Fruit fly (Drosophila melanogaster) whole organism, embryonic: Measurements from ENCODE around the gene dmrt11E.
A peak's percentile ranks its signal among the peaks of the same experiment; 100 is the strongest.

Experiments
- Abd-B ChIP-seq: fragments of 200-800 bp; sonication (Bioruptor generic); optimal IDR thresholded peaks from 2 replicates; lab custom pipeline; 2018; ENCODE audit warnings: missing biosample characterization, mild to moderate bottlenecking, missing genetic modification characterization, moderate library complexity
- CG10147 ChIP-seq: fragments of 200-800 bp; sonication (Bioruptor generic); optimal IDR thresholded peaks from 2 replicates; lab custom pipeline; 2019; ENCODE audit warnings: missing biosample characterization, mild to moderate bottlenecking, missing genetic modification characterization, moderate library complexity
- CG10209 ChIP-seq: fragments of 200-800 bp; sonication (Bioruptor generic); optimal IDR thresholded peaks from 3 replicates; lab custom pipeline; 2017; ENCODE audit warnings: missing biosample characterization, mild to moderate bottlenecking, missing genetic modification characterization, missing genetic modification reagents
- CG10267 ChIP-seq: fragments of 200-800 bp; sonication (Bioruptor generic); optimal IDR thresholded peaks from 2 replicates; lab custom pipeline; 2018; ENCODE audit warnings: missing biosample characterization, mild to moderate bottlenecking, missing genetic modification characterization, moderate library complexity
- CG10959 ChIP-seq: fragments of 200-800 bp; sonication (Bioruptor generic); IDR thresholded peaks from 2 replicates; pipeline ENCODE4 v1.3.6; 2022; ENCODE audit warnings: missing biosample characterization, missing genetic modification characterization
- CG12219 ChIP-seq: fragments of 200-800 bp; sonication (Bioruptor generic); optimal IDR thresholded peaks from 3 replicates; lab custom pipeline; 2018; ENCODE audit warnings: missing biosample characterization, mild to moderate bottlenecking, missing genetic modification characterization
- CG12659 ChIP-seq: fragments of 200-800 bp; sonication (Bioruptor generic); optimal IDR thresholded peaks from 3 replicates; lab custom pipeline; 2017; ENCODE audit warnings: mild to moderate bottlenecking, missing biosample characterization, missing genetic modification reagents, missing genetic modification characterization
- CG12744 ChIP-seq: fragments of 200-800 bp; sonication (Bioruptor generic); optimal IDR thresholded peaks from 2 replicates; lab custom pipeline; 2016; ENCODE audit warnings: missing biosample characterization, missing genetic modification characterization
- CG13123 ChIP-seq: fragments of 200-800 bp; sonication (Bioruptor generic); optimal IDR thresholded peaks from 2 replicates; lab custom pipeline; 2016; ENCODE audit warnings: missing biosample characterization, missing genetic modification characterization
- CG15601 ChIP-seq: fragments of 200-800 bp; sonication (Bioruptor generic); optimal IDR thresholded peaks from 3 replicates; lab custom pipeline; 2019; ENCODE audit warnings: missing biosample characterization, mild to moderate bottlenecking, missing genetic modification characterization, moderate library complexity
- CG16815 ChIP-seq: fragments of 200-800 bp; sonication (Bioruptor generic); optimal IDR thresholded peaks from 3 replicates; lab custom pipeline; 2017; ENCODE audit warnings: missing biosample characterization, mild to moderate bottlenecking, missing genetic modification characterization
- CG17612 ChIP-seq: fragments of 200-800 bp; sonication (Bioruptor generic); IDR thresholded peaks from 2 replicates; pipeline ENCODE4 v1.3.6; 2022; ENCODE audit warnings: missing biosample characterization, missing genetic modification characterization
- CG18476 ChIP-seq: fragments of 200-800 bp; sonication (Bioruptor generic); optimal IDR thresholded peaks from 2 replicates; lab custom pipeline; 2016; ENCODE audit warnings: missing biosample characterization, mild to moderate bottlenecking, missing genetic modification characterization
- CG31224 ChIP-seq: fragments of 200-800 bp; sonication (Bioruptor generic); IDR thresholded peaks from 2 replicates; pipeline ENCODE4 v1.3.6; 2022; ENCODE audit warnings: missing biosample characterization, missing genetic modification characterization
- CG3995 ChIP-seq: fragments of 200-800 bp; sonication (Bioruptor generic); optimal IDR thresholded peaks from 3 replicates; lab custom pipeline; 2016; ENCODE audit warnings: missing biosample characterization, missing genetic modification characterization
- CG4854 ChIP-seq: fragments of 200-800 bp; sonication (Bioruptor generic); optimal IDR thresholded peaks from 2 replicates; lab custom pipeline; 2016; ENCODE audit warnings: missing biosample characterization, missing genetic modification characterization, inconsistent platforms
- CG5180 ChIP-seq: fragments of 200-800 bp; sonication (Bioruptor generic); optimal IDR thresholded peaks from 3 replicates; lab custom pipeline; 2017; ENCODE audit warnings: missing biosample characterization, missing genetic modification characterization, mild to moderate bottlenecking, moderate library complexity, missing genetic modification reagents
- CG6175 ChIP-seq: fragments of 200-800 bp; sonication (Bioruptor generic); IDR thresholded peaks from 3 replicates; pipeline ENCODE4 v1.3.6; 2022; ENCODE audit warnings: missing biosample characterization, missing genetic modification characterization
- CG6683 ChIP-seq: fragments of 200-800 bp; sonication (Bioruptor generic); optimal IDR thresholded peaks from 2 replicates; lab custom pipeline; 2017; ENCODE audit warnings: missing biosample characterization, mild to moderate bottlenecking, missing genetic modification characterization, missing genetic modification reagents
- CTCF ChIP-seq: fragments of 200-800 bp; sonication (Bioruptor generic); optimal IDR thresholded peaks from 2 replicates; lab custom pipeline; 2017; ENCODE audit warnings: missing biosample characterization, mild to moderate bottlenecking, missing genetic modification characterization, moderate library complexity
- D ChIP-seq, 2 experiments: fragments of 200-800 bp in 1 of 2; fragments of >200 bp in 1 of 2; sonication (Bioruptor generic) in 1 of 2; optimal IDR thresholded peaks; 2 replicates in 1 of 2; 3 replicates in 1 of 2; lab custom pipeline; 2017; ENCODE audit warnings: mild to moderate bottlenecking in 1 of 2, missing biosample characterization in 1 of 2, missing genetic modification characterization in 1 of 2, missing genetic modification reagents in 1 of 2
- Eip74EF ChIP-seq, 2 experiments: fragments of 200-800 bp in 1 of 2; fragments of >200 bp in 1 of 2; sonication (Bioruptor generic) in 1 of 2; optimal IDR thresholded peaks; 2 replicates each; lab custom pipeline; 2017 to 2019; ENCODE audit warnings: missing biosample characterization in 2 of 2, missing genetic modification characterization in 2 of 2, mild to moderate bottlenecking in 1 of 2, moderate library complexity in 1 of 2
- H2.0 ChIP-seq: fragments of 200-800 bp; sonication (Bioruptor generic); IDR thresholded peaks from 2 replicates; pipeline ENCODE4 v1.3.6; 2022; ENCODE audit warnings: missing biosample characterization, missing genetic modification characterization
- Med ChIP-seq: fragments of 200-800 bp; sonication (Bioruptor generic); peaks from one replicate; lab custom pipeline; 2016; ENCODE audit warnings: missing biosample characterization, missing genetic modification characterization, mild to moderate bottlenecking, inconsistent platforms, moderate library complexity
- Myb ChIP-seq: fragments of 200-800 bp; sonication (Bioruptor generic); optimal IDR thresholded peaks from 2 replicates; lab custom pipeline; 2016; ENCODE audit warnings: missing biosample characterization, missing genetic modification characterization
- Optix ChIP-seq: fragments of 200-800 bp; sonication (Bioruptor generic); IDR thresholded peaks from 3 replicates; pipeline ENCODE4 v1.3.6; 2022; ENCODE audit warnings: missing biosample characterization, missing genetic modification characterization
- Taf1 ChIP-seq: fragments of 200-800 bp; sonication (Bioruptor generic); IDR thresholded peaks from 2 replicates; pipeline ENCODE4 v1.3.6; 2022; ENCODE audit warnings: missing biosample characterization, missing genetic modification characterization
- ase ChIP-seq: fragments of 200-800 bp; sonication (Bioruptor generic); IDR thresholded peaks from 3 replicates; pipeline ENCODE4 v1.3.6; 2022; ENCODE audit warnings: missing biosample characterization, missing genetic modification characterization
- az2 ChIP-seq: fragments of 200-800 bp; sonication (Bioruptor generic); optimal IDR thresholded peaks from 3 replicates; lab custom pipeline; 2016; ENCODE audit warnings: missing biosample characterization, missing genetic modification characterization
- bab2 ChIP-seq: fragments of 200-800 bp; sonication (Bioruptor generic); optimal IDR thresholded peaks from 2 replicates; lab custom pipeline; 2016; ENCODE audit warnings: missing biosample characterization, missing genetic modification characterization
- bigmax ChIP-seq: fragments of 200-800 bp; sonication (Bioruptor generic); optimal IDR thresholded peaks from 2 replicates; lab custom pipeline; 2018; ENCODE audit warnings: missing biosample characterization, mild to moderate bottlenecking, missing genetic modification characterization
- cad ChIP-seq: fragments of >200 bp; optimal IDR thresholded peaks from 2 replicates; lab custom pipeline; 2017; ENCODE audit warnings: missing biosample characterization, missing genetic modification characterization
- cg ChIP-seq: fragments of 200-800 bp; sonication (Bioruptor generic); optimal IDR thresholded peaks from 3 replicates; lab custom pipeline; 2019; ENCODE audit warnings: missing biosample characterization, mild to moderate bottlenecking, missing genetic modification characterization, moderate library complexity
- chif ChIP-seq, 2 experiments: fragments of 200-800 bp; sonication (Bioruptor generic); optimal IDR thresholded peaks; 3 replicates each; lab custom pipeline; 2016; ENCODE audit warnings: missing biosample characterization in 2 of 2, missing genetic modification characterization in 2 of 2
- chm ChIP-seq: fragments of 200-800 bp; sonication (Bioruptor generic); IDR thresholded peaks from 2 replicates; pipeline ENCODE4 v1.3.6; 2022; ENCODE audit warnings: missing biosample characterization, missing genetic modification characterization
- corto ChIP-seq: fragments of 200-800 bp; sonication (Bioruptor generic); optimal IDR thresholded peaks from 2 replicates; lab custom pipeline; 2016; ENCODE audit warnings: missing biosample characterization, mild to moderate bottlenecking, missing genetic modification characterization, moderate library complexity
- dan ChIP-seq: fragments of 200-800 bp; sonication (Bioruptor generic); IDR thresholded peaks from 2 replicates; pipeline ENCODE4 v1.3.6; 2022; ENCODE audit warnings: missing biosample characterization, missing genetic modification characterization
- eyg ChIP-seq: fragments of 200-800 bp; sonication (Bioruptor generic); optimal IDR thresholded peaks from 3 replicates; lab custom pipeline; 2016; ENCODE audit warnings: missing biosample characterization, missing genetic modification characterization
- ftz-f1 ChIP-seq: fragments of 200-800 bp; sonication (Bioruptor generic); optimal IDR thresholded peaks from 2 replicates; lab custom pipeline; 2016; ENCODE audit warnings: missing biosample characterization, missing genetic modification characterization
- hb ChIP-seq: fragments of 200-800 bp; sonication (Bioruptor generic); IDR thresholded peaks from 3 replicates; pipeline ENCODE4 v1.3.6; 2022; ENCODE audit warnings: missing biosample characterization, missing genetic modification characterization; ENCODE audit not compliant: partially characterized antibody
- hkb ChIP-seq, 2 experiments: fragments of 200-800 bp in 1 of 2; fragments of >200 bp in 1 of 2; sonication (Bioruptor generic) in 1 of 2; IDR thresholded peaks in 1 of 2; optimal IDR thresholded peaks in 1 of 2; 2 replicates each; pipeline versions ENCODE4 v1.3.6 to Lab custom; 2017 to 2022; ENCODE audit warnings: missing biosample characterization in 1 of 2, missing genetic modification characterization in 1 of 2
- hth ChIP-seq: fragments of >200 bp; optimal IDR thresholded peaks from 2 replicates; lab custom pipeline; 2017; ENCODE audit warnings: inconsistent platforms
- jing ChIP-seq: fragments of 200-800 bp; sonication (Bioruptor generic); optimal IDR thresholded peaks from 2 replicates; lab custom pipeline; 2018; ENCODE audit warnings: missing biosample characterization, mild to moderate bottlenecking, missing genetic modification characterization
- nau ChIP-seq: fragments of 200-800 bp; sonication (Bioruptor generic); optimal IDR thresholded peaks from 3 replicates; lab custom pipeline; 2017; ENCODE audit warnings: missing biosample characterization, mild to moderate bottlenecking, missing genetic modification characterization, missing genetic modification reagents
- pan ChIP-seq, 4 experiments: fragments of >200 bp in 3 of 4; fragments of 200-800 bp in 1 of 4; sonication (Bioruptor generic) in 1 of 4; optimal IDR thresholded peaks in 3 of 4; IDR thresholded peaks in 1 of 4; 2 replicates each; pipeline versions ENCODE4 v1.3.6 to Lab custom; 2017 to 2022; ENCODE audit warnings: missing biosample characterization in 2 of 4, missing genetic modification characterization in 2 of 4, mixed read lengths in 1 of 4
- sens-2 ChIP-seq: fragments of 200-800 bp; sonication (Bioruptor generic); IDR thresholded peaks from 2 replicates; pipeline ENCODE4 v1.3.6; 2022; ENCODE audit warnings: missing biosample characterization, missing genetic modification characterization
- sr ChIP-seq: fragments of 200-800 bp; sonication (Bioruptor generic); IDR thresholded peaks from 3 replicates; pipeline ENCODE4 v1.3.6; 2022; ENCODE audit warnings: missing biosample characterization, missing genetic modification characterization
- unc-4 ChIP-seq: fragments of 200-800 bp; sonication (Bioruptor generic); IDR thresholded peaks from 2 replicates; pipeline ENCODE4 v1.3.6; 2022; ENCODE audit warnings: missing biosample characterization, missing genetic modification characterization; ENCODE audit not compliant: partially characterized antibody
- zfh1 ChIP-seq: fragments of 200-800 bp; sonication (Bioruptor generic); IDR thresholded peaks from 3 replicates; pipeline ENCODE4 v1.3.6; 2022; ENCODE audit warnings: missing biosample characterization, missing genetic modification characterization

The dmrt11E gene

dm6 chrX:13383770-13384169, 15.8 kb downstream of the dmrt11E start (continued):
- TF ChIP-seq H2.0 (GFP tag; lab: Robert Waterston, UW) (peak; percentile 40; the same call in 1 of the 2 replicates), CG10209 (GFP tag; lab: Kevin White, UChicago) (peak; percentile 27), cg (peak; percentile 83), eyg (GFP tag; lab: Kevin White, UChicago) (no peak), CG5180 (GFP tag; lab: Kevin White, UChicago) (peak; percentile 12), dan (GFP tag; lab: Robert Waterston, UW) (no peak), Myb (peak; percentile 32), CG12744 (GFP tag; lab: Kevin White, UChicago) (no peak), zfh1 (GFP tag; lab: Robert Waterston, UW) (peak; percentile 56; the same call in 1 of the 3 replicates), CG12659 (GFP tag; lab: Kevin White, UChicago) (peak; percentile 42), Taf1 (GFP tag; lab: Robert Waterston, UW) (peak; percentile 43; the same call in 1 of the 2 replicates), CG31224 (GFP tag; lab: Robert Waterston, UW) (no peak), pan (optimal IDR thresholded peaks at IDR 0.05; lab: Kevin White, UChicago) (no peak), pan (GFP tag; optimal IDR thresholded peaks at IDR 0.05 in 1 of 2, IDR thresholded peaks at IDR 0.05 in 1 of 2) (peak in 1 of 2 experiments; percentile 63), CG6683 (no peak), CG6175 (GFP tag; lab: Robert Waterston, UW) (peak; percentile 19; the same call in 1 of the 3 replicates), corto (GFP tag; lab: Kevin White, UChicago) (no peak), CG17612 (no peak), sr (GFP tag; lab: Robert Waterston, UW) (no peak), bigmax (GFP tag; lab: Kevin White, UChicago) (no peak), Med (peak; percentile 95), bab2 (peak; percentile 58), nau (no peak), ftz-f1 (peak; percentile 60), hkb (optimal IDR thresholded peaks at IDR 0.05; lab: Kevin White, UChicago) (no peak), hkb (GFP tag; IDR thresholded peaks at IDR 0.05; lab: Robert Waterston, UW) (peak; percentile 30), az2 (GFP tag; lab: Kevin White, UChicago) (peak; percentile 56), Abd-B (GFP tag; lab: Kevin White, UChicago) (peak; percentile 9), Eip74EF (GFP tag; optimal IDR thresholded peaks at IDR 0.05; lab: Kevin White, UChicago) (no peak), CG10147 (GFP tag; lab: Kevin White, UChicago) (peak; percentile 19), CG15601 (tag; lab: Kevin White, UChicago) (no peak), CTCF (GFP tag; lab: Kevin White, UChicago) (no peak), CG3995 (GFP tag; lab: Kevin White, UChicago) (no peak), hb (GFP tag; lab: Robert Waterston, UW) (no peak), CG10267 (tag; lab: Kevin White, UChicago) (peak; percentile 19), unc-4 (GFP tag; lab: Robert Waterston, UW) (no peak), CG18476 (GFP tag; lab: Kevin White, UChicago) (no peak), hth (no peak), jing (no peak), sens-2 (GFP tag; lab: Robert Waterston, UW) (no peak), ase (peak; percentile 30; the same call in 1 of the 3 replicates), CG16815 (GFP tag; lab: Kevin White, UChicago) (no peak), cad (GFP tag; lab: Kevin White, UChicago) (no peak), CG4854 (GFP tag; lab: Kevin White, UChicago) (peak; percentile 14), Optix (0 out of 3 replicates have a peak, but pooled peaks have one; percentile 45), D (optimal IDR thresholded peaks at IDR 0.05; lab: Kevin White, UChicago) (no peak), D (GFP tag; optimal IDR thresholded peaks at IDR 0.05; lab: Kevin White, UChicago) (no peak), chif (GFP tag; optimal IDR thresholded peaks at IDR 0.05; lab: Kevin White, UChicago) (peak; percentile 19 to 23), chm (GFP tag; lab: Robert Waterston, UW) (peak; percentile 71; the same call in 1 of the 2 replicates), CG10959 (GFP tag; lab: Robert Waterston, UW) (0 out of 2 replicates have a peak, but pooled peaks have one; percentile 26), CG13123 (GFP tag; lab: Kevin White, UChicago) (no peak), CG12219 (GFP tag; lab: Kevin White, UChicago) (peak; percentile 7)
